Worm (Caenorhabditis elegans): ENCODE results near the gene F16B12.6.

The F16B12.6 gene

ce11 chrX:14101986-14102385 is at the start of gene F16B12.6:
Gene F16B12.6 (plus strand): TSS chrX:14102316.
- TF ChIP-seq cog-1 (tag; optimal IDR thresholded peaks at IDR 0.05) (peak; percentile 71), tab-1 (GFP tag; IDR thresholded peaks at IDR 0.05) (no peak), flt-1 (GFP tag; IDR thresholded peaks at IDR 0.05) (peak; percentile 35; the same call in 1 of the 2 replicates)

- TF ChIP-seq ztf-29 (GFP tag; IDR thresholded peaks at IDR 0.05) (no peak), T22C8.4 (GFP tag; IDR thresholded peaks at IDR 0.05) (no peak), med-1 (GFP tag; optimal IDR thresholded peaks at IDR 0.05; ENCODE audit: insufficient read depth) (no peak), ztf-23 (GFP tag; IDR thresholded peaks at IDR 0.05) (no peak), klf-2 (GFP tag; conservative IDR thresholded peaks at IDR 0.05) (no peak), flt-1 (GFP tag; IDR thresholded peaks at IDR 0.05) (no peak), tab-1 (GFP tag; IDR thresholded peaks at IDR 0.05) (no peak), cog-1 (tag; optimal IDR thresholded peaks at IDR 0.05) (no peak), ref-1 (GFP tag; conservative IDR thresholded peaks at IDR 0.05) (no peak)
Measured at ce11 chrX:14053754-14054153, 48.4 kb upstream of the F16B12.6 start.

ce11 chrX:14054799-14055198 is 47.3 kb upstream of the F16B12.6 start:
- TF ChIP-seq ztf-23 (GFP tag; IDR thresholded peaks at IDR 0.05) (0 out of 2 replicates have a peak, but pooled peaks have one; percentile 11), flt-1 (GFP tag; IDR thresholded peaks at IDR 0.05) (no peak)

ce11 chrX:14055715-14056114 is 46.4 kb upstream of the F16B12.6 start:
- TF ChIP-seq flt-1 (GFP tag; IDR thresholded peaks at IDR 0.05), result no peak
- no peak for TF ChIP-seq tab-1 (GFP tag; IDR thresholded peaks at IDR 0.05)

- TF ChIP-seq ztf-23 (GFP tag; IDR thresholded peaks at IDR 0.05) (no peak), cog-1 (tag; optimal IDR thresholded peaks at IDR 0.05) (no peak), T22C8.4 (GFP tag; IDR thresholded peaks at IDR 0.05) (no peak), ztf-29 (GFP tag; IDR thresholded peaks at IDR 0.05) (no peak), tab-1 (GFP tag; IDR thresholded peaks at IDR 0.05) (no peak), ref-1 (GFP tag; conservative IDR thresholded peaks at IDR 0.05) (no peak), med-1 (GFP tag; optimal IDR thresholded peaks at IDR 0.05; ENCODE audit: insufficient read depth) (no peak), klf-2 (GFP tag; conservative IDR thresholded peaks at IDR 0.05) (no peak), flt-1 (GFP tag; IDR thresholded peaks at IDR 0.05) (no peak)
Measured at ce11 chrX:14056527-14056926, 45.6 kb upstream of the F16B12.6 start.

ce11 chrX:14062771-14063170 is 39.3 kb upstream of the F16B12.6 start:
- TF ChIP-seq T22C8.4 (GFP tag; IDR thresholded peaks at IDR 0.05) (no peak), klf-2 (GFP tag; conservative IDR thresholded peaks at IDR 0.05) (no peak), flt-1 (GFP tag; IDR thresholded peaks at IDR 0.05) (no peak), med-1 (GFP tag; optimal IDR thresholded peaks at IDR 0.05; ENCODE audit: insufficient read depth) (no peak), cog-1 (tag; optimal IDR thresholded peaks at IDR 0.05) (no peak), ztf-23 (GFP tag; IDR thresholded peaks at IDR 0.05) (no peak), ztf-29 (GFP tag; IDR thresholded peaks at IDR 0.05) (no peak), tab-1 (GFP tag; IDR thresholded peaks at IDR 0.05) (no peak), ref-1 (GFP tag; conservative IDR thresholded peaks at IDR 0.05) (no peak)

ce11 chrX:14063830-14064229 is 38.3 kb upstream of the F16B12.6 start:
- TF ChIP-seq med-1 (GFP tag; optimal IDR thresholded peaks at IDR 0.05; ENCODE audit: insufficient read depth) (peak; percentile 84), ztf-23 (GFP tag; IDR thresholded peaks at IDR 0.05) (peak; percentile 96), flt-1 (GFP tag; IDR thresholded peaks at IDR 0.05) (peak; percentile 99), klf-2 (GFP tag; conservative IDR thresholded peaks at IDR 0.05) (peak; percentile 96), T22C8.4 (GFP tag; IDR thresholded peaks at IDR 0.05) (peak; percentile 96), ref-1 (GFP tag; conservative IDR thresholded peaks at IDR 0.05) (peak; percentile 97), cog-1 (tag; optimal IDR thresholded peaks at IDR 0.05) (peak; percentile 88), tab-1 (GFP tag; IDR thresholded peaks at IDR 0.05) (peak; percentile 98), ztf-29 (GFP tag; IDR thresholded peaks at IDR 0.05) (peak; percentile 97)

- TF ChIP-seq klf-2 (GFP tag; conservative IDR thresholded peaks at IDR 0.05), result no peak
- no peak for TF ChIP-seq flt-1 (GFP tag; IDR thresholded peaks at IDR 0.05)
- TF ChIP-seq tab-1 (GFP tag; IDR thresholded peaks at IDR 0.05), result no peak
- no peak for TF ChIP-seq ztf-23 (GFP tag; IDR thresholded peaks at IDR 0.05)
- no peak for TF ChIP-seq T22C8.4 (GFP tag; IDR thresholded peaks at IDR 0.05)
- TF ChIP-seq med-1 (GFP tag; optimal IDR thresholded peaks at IDR 0.05; ENCODE audit: insufficient read depth), result no peak
- no peak for TF ChIP-seq cog-1 (tag; optimal IDR thresholded peaks at IDR 0.05)
- no peak for TF ChIP-seq ref-1 (GFP tag; conservative IDR thresholded peaks at IDR 0.05)
- no peak for TF ChIP-seq ztf-29 (GFP tag; IDR thresholded peaks at IDR 0.05)
Measured at ce11 chrX:14067641-14068040, 34.5 kb upstream of the F16B12.6 start, which contains the start of gene lgc-21. Gene lgc-21 (minus strand): TSS chrX:14067984.

- TF ChIP-seq ref-1 (GFP tag; conservative IDR thresholded peaks at IDR 0.05), result no peak
- no peak for TF ChIP-seq T22C8.4 (GFP tag; IDR thresholded peaks at IDR 0.05)
- no peak for TF ChIP-seq tab-1 (GFP tag; IDR thresholded peaks at IDR 0.05)
- TF ChIP-seq ztf-23 (GFP tag; IDR thresholded peaks at IDR 0.05), result no peak
- no peak for TF ChIP-seq med-1 (GFP tag; optimal IDR thresholded peaks at IDR 0.05; ENCODE audit: insufficient read depth)
Measured at ce11 chrX:14069528-14069927, 32.6 kb upstream of the F16B12.6 start.

- TF ChIP-seq klf-2 (GFP tag; conservative IDR thresholded peaks at IDR 0.05) (no peak), med-1 (GFP tag; optimal IDR thresholded peaks at IDR 0.05; ENCODE audit: insufficient read depth) (no peak), tab-1 (GFP tag; IDR thresholded peaks at IDR 0.05) (no peak)
Measured at ce11 chrX:14070950-14071349, 31.2 kb upstream of the F16B12.6 start, which contains the start of gene C33G3.4. Gene C33G3.4 (plus strand): TSS chrX:14071162.

- TF ChIP-seq ztf-23 (GFP tag; IDR thresholded peaks at IDR 0.05), result no peak
- TF ChIP-seq tab-1 (GFP tag; IDR thresholded peaks at IDR 0.05), result no peak
Measured at ce11 chrX:14078574-14078973, 23.5 kb upstream of the F16B12.6 start, which contains the start of gene C33G3.5. Gene C33G3.5 (minus strand): TSS chrX:14078674.
